Worm (Caenorhabditis elegans): ENCODE results near the gene T12A7.9.

- no peak for TF ChIP-seq ref-1 (GFP tag; conservative IDR thresholded peaks at IDR 0.05)
- TF ChIP-seq T22C8.4 (GFP tag; IDR thresholded peaks at IDR 0.05) = no peak
- TF ChIP-seq ztf-29 (GFP tag; IDR thresholded peaks at IDR 0.05) = no peak
- TF ChIP-seq flt-1 (GFP tag; IDR thresholded peaks at IDR 0.05) = no peak
- TF ChIP-seq ztf-23 (GFP tag; IDR thresholded peaks at IDR 0.05) = no peak
- TF ChIP-seq med-1 (GFP tag; optimal IDR thresholded peaks at IDR 0.05; ENCODE audit: insufficient read depth) = no peak
- TF ChIP-seq cog-1 (tag; optimal IDR thresholded peaks at IDR 0.05) = no peak
- no peak for TF ChIP-seq klf-2 (GFP tag; conservative IDR thresholded peaks at IDR 0.05)
- no peak for TF ChIP-seq tab-1 (GFP tag; IDR thresholded peaks at IDR 0.05)
Measured at ce11 chrIV:11771064-11771463, 15.3 kb upstream of the T12A7.9 start.
